Worm (Caenorhabditis elegans) whole organism, L4 larva: ENCODE results near the gene nhr-127.

Experiments
- T26A8.4 ChIP-seq: fragments of 200-800 bp; sonication (Bioruptor generic); IDR thresholded peaks from 2 replicates; pipeline ENCODE4 v1.3.6; 2022; ENCODE audit warnings: missing genetic modification characterization, missing compliant biosample characterization
- Y48G9A.11 ChIP-seq: fragments of 200-800 bp; sonication (Bioruptor generic); IDR thresholded peaks from 2 replicates; pipeline ENCODE4 v1.3.6; 2022; ENCODE audit warnings: missing genetic modification reagents, missing genetic modification characterization, missing compliant biosample characterization
- aha-1 ChIP-seq: fragments of 150-350 bp; peaks from one replicate; lab custom pipeline; 2014; ENCODE audit warnings: missing biosample characterization, missing genetic modification characterization
- ama-1 ChIP-seq: fragments of 150-350 bp; optimal IDR thresholded peaks from 2 replicates; lab custom pipeline; 2014; ENCODE audit warnings: inconsistent platforms, mixed read lengths
- ceh-32 ChIP-seq: sonication (generic microtip); optimal IDR thresholded peaks from 2 replicates; lab custom pipeline; 2016; ENCODE audit warnings: mild to moderate bottlenecking, missing genetic modification characterization, missing compliant biosample characterization; ENCODE audit not compliant: poor library complexity
- ceh-44 ChIP-seq: fragments of 200-800 bp; sonication (Bioruptor generic); IDR thresholded peaks from 2 replicates; pipeline ENCODE4 v1.3.6; 2022; ENCODE audit warnings: missing genetic modification reagents, missing genetic modification characterization, missing compliant biosample characterization
- cey-2 ChIP-seq: sonication (generic microtip); optimal IDR thresholded peaks from 3 replicates; lab custom pipeline; 2017; ENCODE audit warnings: missing genetic modification characterization, mild to moderate bottlenecking, missing compliant biosample characterization, antibody characterized with exemption, borderline replicate concordance; ENCODE audit not compliant: insufficient read depth
- daf-12 ChIP-seq: fragments of 150-350 bp; optimal IDR thresholded peaks from 2 replicates; lab custom pipeline; 2014; ENCODE audit warnings: missing biosample characterization, missing genetic modification reagents, missing genetic modification characterization
- daf-19 ChIP-seq: fragments of 200-800 bp; sonication (Bioruptor generic); conservative IDR thresholded peaks from 2 replicates; pipeline ENCODE4 v1.3.6; 2022; ENCODE audit warnings: missing genetic modification characterization, missing compliant biosample characterization
- daf-8 ChIP-seq: fragments of 200-800 bp; sonication (Bioruptor generic); IDR thresholded peaks from 2 replicates; pipeline ENCODE4 v1.3.6; 2022; ENCODE audit warnings: missing genetic modification characterization, missing compliant biosample characterization
- dpl-1 ChIP-seq: fragments of 150-350 bp; optimal IDR thresholded peaks from 2 replicates; lab custom pipeline; 2014; ENCODE audit warnings: missing biosample characterization, missing genetic modification reagents, missing genetic modification characterization
- egl-43 ChIP-seq: fragments of 200-800 bp; sonication (Bioruptor generic); IDR thresholded peaks from 2 replicates; pipeline ENCODE4 v1.3.6; 2022; ENCODE audit warnings: missing genetic modification reagents, missing genetic modification characterization, missing compliant biosample characterization
- fos-1 ChIP-seq: fragments of 150-350 bp; optimal IDR thresholded peaks from 2 replicates; lab custom pipeline; 2014; ENCODE audit warnings: missing biosample characterization, missing genetic modification characterization
- gei-8 ChIP-seq: fragments of 200-800 bp; sonication (Bioruptor generic); optimal IDR thresholded peaks from 2 replicates; lab custom pipeline; 2018; ENCODE audit warnings: mild to moderate bottlenecking, missing genetic modification characterization, missing compliant biosample characterization
- hlh-11 ChIP-seq: fragments of 200-800 bp; sonication (Bioruptor generic); optimal IDR thresholded peaks from 2 replicates; lab custom pipeline; 2018; ENCODE audit warnings: mild to moderate bottlenecking, missing genetic modification characterization, missing compliant biosample characterization
- hlh-30 ChIP-seq: sonication (generic microtip); optimal IDR thresholded peaks from 2 replicates; lab custom pipeline; 2017; ENCODE audit warnings: antibody characterized with exemption, mild to moderate bottlenecking, missing genetic modification characterization, missing compliant biosample characterization; ENCODE audit not compliant: insufficient read depth
- hmg-1.1 ChIP-seq: fragments of 200-800 bp; sonication (Bioruptor generic); IDR thresholded peaks from 2 replicates; pipeline ENCODE4 v1.3.6; 2022; ENCODE audit warnings: missing genetic modification reagents, missing genetic modification characterization, missing compliant biosample characterization
- jun-1 ChIP-seq: fragments of 150-350 bp; optimal IDR thresholded peaks from 2 replicates; lab custom pipeline; 2014; ENCODE audit warnings: missing biosample characterization, missing genetic modification reagents, missing genetic modification characterization
- lim-7 ChIP-seq: fragments of 200-800 bp; sonication (Bioruptor generic); IDR thresholded peaks from 2 replicates; pipeline ENCODE4 v1.3.6; 2022; ENCODE audit warnings: missing genetic modification characterization, missing compliant biosample characterization
- lin-13 ChIP-seq: fragments of 150-350 bp; optimal IDR thresholded peaks from 2 replicates; lab custom pipeline; 2014; ENCODE audit warnings: missing biosample characterization, missing genetic modification reagents, missing genetic modification characterization
- lsy-2 ChIP-seq, 2 experiments: fragments of 150-350 bp in 1 of 2; sonication (generic microtip) in 1 of 2; optimal IDR thresholded peaks; 2 replicates each; lab custom pipeline; 2014 to 2017; ENCODE audit warnings: missing biosample characterization in 2 of 2, missing genetic modification characterization in 2 of 2
- madf-9 ChIP-seq: fragments of 200-800 bp; sonication (Bioruptor generic); conservative IDR thresholded peaks from 2 replicates; pipeline ENCODE4 v1.3.6; 2022; ENCODE audit warnings: missing genetic modification reagents, missing genetic modification characterization, missing compliant biosample characterization
- mep-1 ChIP-seq: fragments of 150-350 bp; sonication (generic microtip); optimal IDR thresholded peaks from 3 replicates; lab custom pipeline; 2014; ENCODE audit warnings: missing biosample characterization, missing genetic modification characterization
- mes-2 ChIP-seq: sonication (generic microtip); optimal IDR thresholded peaks from 2 replicates; lab custom pipeline; 2016; ENCODE audit warnings: missing genotype, mild to moderate bottlenecking, missing genetic modification characterization, missing compliant biosample characterization; ENCODE audit not compliant: poor library complexity, severe bottlenecking
- mxl-3 ChIP-seq: fragments of 200-800 bp; sonication (Bioruptor generic); optimal IDR thresholded peaks from 2 replicates; lab custom pipeline; 2018; ENCODE audit warnings: mild to moderate bottlenecking, missing genetic modification characterization, missing compliant biosample characterization
- nhr-10 ChIP-seq: fragments of 150-350 bp; optimal IDR thresholded peaks from 2 replicates; lab custom pipeline; 2014; ENCODE audit warnings: missing biosample characterization, missing genetic modification characterization
- nhr-11 ChIP-seq: fragments of 150-350 bp; optimal IDR thresholded peaks from 2 replicates; lab custom pipeline; 2014; ENCODE audit warnings: missing biosample characterization, missing genetic modification characterization
- nhr-237 ChIP-seq: sonication (generic microtip); optimal IDR thresholded peaks from 2 replicates; lab custom pipeline; 2017; ENCODE audit warnings: missing biosample characterization, missing genetic modification characterization
- nhr-25 ChIP-seq: sonication (generic microtip); optimal IDR thresholded peaks from 2 replicates; lab custom pipeline; 2017; ENCODE audit warnings: missing genetic modification characterization, mild to moderate bottlenecking, missing compliant biosample characterization, antibody characterized with exemption, moderate library complexity, borderline replicate concordance; ENCODE audit not compliant: insufficient read depth
- nhr-28 ChIP-seq: fragments of 150-350 bp; optimal IDR thresholded peaks from 2 replicates; lab custom pipeline; 2014; ENCODE audit warnings: missing biosample characterization, missing genetic modification characterization
- nhr-41 ChIP-seq: fragments of 200-800 bp; sonication (Bioruptor generic); IDR thresholded peaks from 2 replicates; pipeline ENCODE4 v1.3.6; 2022; ENCODE audit warnings: missing genetic modification reagents, missing genetic modification characterization, missing compliant biosample characterization
- nhr-42 ChIP-seq: fragments of 200-800 bp; sonication (Bioruptor generic); IDR thresholded peaks from 2 replicates; pipeline ENCODE4 v1.3.6; 2022; ENCODE audit warnings: missing genetic modification characterization, missing compliant biosample characterization
- nhr-6 ChIP-seq: fragments of 150-350 bp; optimal IDR thresholded peaks from 2 replicates; lab custom pipeline; 2014; ENCODE audit warnings: missing biosample characterization, missing genetic modification characterization
- nhr-76 ChIP-seq: fragments of 150-350 bp; optimal IDR thresholded peaks from 2 replicates; lab custom pipeline; 2014; ENCODE audit warnings: missing biosample characterization, missing genetic modification characterization
- pqm-1 ChIP-seq: sonication (generic microtip); optimal IDR thresholded peaks from 2 replicates; lab custom pipeline; 2017; ENCODE audit warnings: missing biosample characterization, missing genetic modification characterization
- saeg-2 ChIP-seq: fragments of 200-800 bp; sonication (Bioruptor generic); IDR thresholded peaks from 2 replicates; pipeline ENCODE4 v1.3.6; 2022; ENCODE audit warnings: missing genetic modification reagents, missing genetic modification characterization, missing compliant biosample characterization
- set-16 ChIP-seq: fragments of 200-800 bp; sonication (Bioruptor generic); IDR thresholded peaks from 2 replicates; pipeline ENCODE4 v1.3.6; 2022; ENCODE audit warnings: missing genetic modification reagents, missing genetic modification characterization, missing compliant biosample characterization
- snpc-4 ChIP-seq: fragments of 150-350 bp; optimal IDR thresholded peaks from 2 replicates; lab custom pipeline; 2014; ENCODE audit warnings: missing biosample characterization, missing genetic modification characterization
- spr-1 ChIP-seq: sonication (generic microtip); optimal IDR thresholded peaks from 2 replicates; lab custom pipeline; 2016; ENCODE audit warnings: mild to moderate bottlenecking, missing genetic modification characterization, missing compliant biosample characterization
- unc-130 ChIP-seq: sonication (generic microtip); optimal IDR thresholded peaks from 2 replicates; lab custom pipeline; 2016; ENCODE audit warnings: missing genetic modification reagents, missing genetic modification characterization, missing compliant biosample characterization
- unc-62 ChIP-seq, 3 experiments: fragments of 150-350 bp in 1 of 3; sonication (generic microtip); optimal IDR thresholded peaks in 2 of 3; peaks in 1 of 3; 1 replicate in 1 of 3; 2 replicates in 2 of 3; lab custom pipeline; 2014 to 2017; ENCODE audit warnings: missing biosample characterization in 3 of 3, missing genetic modification characterization in 3 of 3, missing genetic modification reagents in 3 of 3, missing genotype in 1 of 3
- zag-1 ChIP-seq: fragments of 150-350 bp; optimal IDR thresholded peaks from 2 replicates; lab custom pipeline; 2014; ENCODE audit warnings: missing biosample characterization, missing genetic modification characterization
- ztf-7 ChIP-seq: fragments of 150-350 bp; optimal IDR thresholded peaks from 2 replicates; lab custom pipeline; 2014; ENCODE audit warnings: missing biosample characterization, missing genetic modification characterization

nhr-127 gene

DNA sequence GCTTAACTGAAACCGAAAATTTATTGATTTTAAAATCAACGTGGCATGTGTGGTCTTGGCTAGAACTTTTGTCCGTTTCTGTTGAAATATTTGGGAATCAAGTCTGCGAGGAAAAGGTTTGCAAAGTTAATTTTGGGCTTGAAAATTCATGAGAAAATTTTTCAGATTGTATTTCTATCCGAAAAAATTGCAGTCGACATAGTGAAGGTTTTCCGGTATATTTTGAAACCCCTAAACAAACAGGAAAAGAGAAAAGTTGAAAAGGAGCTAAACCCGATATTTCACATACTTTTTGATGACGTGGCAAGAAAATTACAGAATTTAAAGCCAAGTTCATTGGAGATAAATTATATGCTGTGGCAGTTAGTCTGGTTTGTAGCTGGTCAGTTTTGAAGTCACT is at the start of gene nhr-127:
nhr-127 (plus strand) TSS at position 301 of the 400 bp plus-strand sequence.
- TF ChIP-seq fos-1: no peak
- TF ChIP-seq mes-2 (tag; lab: Kevin White, UChicago): no peak
- TF ChIP-seq spr-1 (tag; lab: Kevin White, UChicago): no peak
- no peak for TF ChIP-seq unc-62 (GFP tag; optimal IDR thresholded peaks at IDR 0.05 in 1 of 2; lab: Kevin White, UChicago)
- no peak for TF ChIP-seq unc-62 (tag; optimal IDR thresholded peaks at IDR 0.05; lab: Kevin White, UChicago)
- no peak for TF ChIP-seq hmg-1.1
- TF ChIP-seq ama-1 (lab: Kevin White, UChicago): no peak
- no peak for TF ChIP-seq egl-43
- no peak for TF ChIP-seq lsy-2 (tag; optimal IDR thresholded peaks at IDR 0.05; lab: Kevin White, UChicago)
- TF ChIP-seq daf-8 (GFP tag; lab: Robert Waterston, UW): no peak
- no peak for TF ChIP-seq nhr-28
- TF ChIP-seq mep-1 (tag; lab: Kevin White, UChicago): no peak
- no peak for TF ChIP-seq nhr-41 (GFP tag; lab: Robert Waterston, UW)
- TF ChIP-seq lim-7 (GFP tag; lab: Robert Waterston, UW): no peak
- no peak for TF ChIP-seq madf-9

DNA sequence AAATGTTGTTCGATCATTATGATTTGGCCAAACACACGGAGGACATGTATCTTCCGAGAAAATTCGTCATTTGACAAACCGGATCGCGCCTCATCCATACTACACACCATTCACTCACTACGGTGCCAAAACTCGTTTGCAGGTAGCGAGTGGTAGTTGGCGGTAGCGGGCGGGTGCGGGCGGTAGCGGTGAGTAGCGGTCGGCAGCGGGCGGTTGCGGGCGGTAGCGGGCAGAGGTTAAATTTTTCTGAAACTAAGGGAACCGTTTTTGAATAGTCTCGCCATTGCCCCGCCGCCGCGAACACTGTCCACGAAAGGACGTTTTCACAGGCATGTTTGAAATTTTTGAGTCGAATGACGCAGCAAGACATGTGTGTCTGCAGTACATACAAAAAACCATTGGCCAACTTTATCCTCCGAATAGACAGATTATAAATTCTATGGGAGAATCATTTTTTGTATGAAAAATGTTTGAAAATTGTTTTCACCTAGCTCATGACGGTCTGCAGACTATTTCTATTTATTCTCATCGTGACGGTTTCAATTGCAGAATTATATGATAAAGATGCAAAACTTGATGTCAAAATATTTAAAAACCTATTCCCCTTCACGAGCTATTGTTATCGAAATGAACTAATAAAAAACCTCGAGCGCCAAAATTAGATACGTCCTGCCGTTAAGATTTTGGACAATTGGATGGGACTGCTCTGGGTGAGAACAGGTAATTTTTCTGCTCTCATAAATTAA is 49.4 kb upstream of the nhr-127 start, which contains the start of gene F11A5.16:
F11A5.16 (plus strand) TSS at position 696 of the 746 bp plus-strand sequence.
- peak; percentile 63 for TF ChIP-seq set-16 (GFP tag; lab: Robert Waterston, UW)
- TF ChIP-seq zag-1 (tag; lab: Kevin White, UChicago): no peak

DNA sequence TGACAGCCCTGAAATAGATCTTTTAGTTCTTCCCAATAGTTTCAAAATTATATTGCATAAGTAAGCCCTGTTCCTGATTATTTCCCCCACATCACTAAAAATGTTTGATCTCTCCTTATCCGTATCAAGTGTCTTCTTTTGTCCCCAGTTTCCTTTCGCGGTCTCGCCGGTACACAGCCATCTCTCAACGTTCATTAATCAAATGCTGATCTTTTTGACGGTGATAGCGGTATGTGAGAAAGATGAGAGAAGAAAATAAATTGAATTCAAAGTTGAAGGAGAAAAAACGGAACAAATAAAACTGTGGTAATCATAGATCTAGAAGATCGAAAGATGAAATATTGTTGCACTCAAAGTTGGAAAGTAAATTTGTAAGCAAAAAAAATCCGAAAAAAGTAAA is 48.1 kb upstream of the nhr-127 start:
- no peak for TF ChIP-seq hlh-30 (tag; lab: Kevin White, UChicago)
- no peak for TF ChIP-seq snpc-4 (tag; lab: Kevin White, UChicago)
- TF ChIP-seq nhr-28: peak; percentile 9
- TF ChIP-seq aha-1: peak; percentile 8
- TF ChIP-seq lim-7 (GFP tag; lab: Robert Waterston, UW): no peak
- no peak for TF ChIP-seq T26A8.4 (GFP tag; lab: Robert Waterston, UW)
- no peak for TF ChIP-seq nhr-237 (tag; lab: Kevin White, UChicago)
- TF ChIP-seq unc-62 (GFP tag; optimal IDR thresholded peaks at IDR 0.05 in 1 of 2; lab: Kevin White, UChicago): peak in 1 of 2 experiments; percentile 60
- TF ChIP-seq unc-62 (tag; optimal IDR thresholded peaks at IDR 0.05; lab: Kevin White, UChicago): no peak
- no peak for TF ChIP-seq daf-12 (tag; lab: Kevin White, UChicago)
- no peak for TF ChIP-seq ztf-7 (tag; lab: Kevin White, UChicago)
- no peak for TF ChIP-seq lin-13
- TF ChIP-seq dpl-1 (GFP tag; lab: Kevin White, UChicago): no peak
- TF ChIP-seq nhr-76 (tag; lab: Kevin White, UChicago): no peak
- no peak for TF ChIP-seq set-16 (GFP tag; lab: Robert Waterston, UW)
- TF ChIP-seq Y48G9A.11: no peak
- TF ChIP-seq ama-1 (lab: Kevin White, UChicago): no peak
- TF ChIP-seq daf-19 (GFP tag; lab: Robert Waterston, UW): no peak
- TF ChIP-seq nhr-6 (tag; lab: Kevin White, UChicago): no peak

DNA sequence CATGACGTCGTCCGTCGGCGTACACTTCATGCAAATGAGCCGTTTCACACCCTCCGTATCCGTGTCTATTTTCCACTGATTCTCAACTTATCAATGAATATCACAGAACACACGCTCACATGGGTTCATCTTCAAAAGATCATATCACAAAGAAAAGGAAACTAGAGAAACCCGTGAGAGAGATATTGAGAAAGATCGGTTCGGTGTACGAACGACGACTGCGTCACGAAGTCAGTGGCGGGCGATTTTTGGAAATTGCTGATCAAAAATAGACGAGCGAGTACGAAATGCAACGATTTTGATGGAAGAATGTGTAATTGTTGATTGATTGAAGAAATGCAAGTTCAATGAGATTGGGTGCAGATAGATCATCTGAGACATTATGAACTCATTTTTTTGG is 46.5 kb upstream of the nhr-127 start:
- TF ChIP-seq ceh-32 (no peak), pqm-1 (tag; lab: Kevin White, UChicago) (no peak), unc-62 (GFP tag; optimal IDR thresholded peaks at IDR 0.05 in 1 of 2; lab: Kevin White, UChicago) (peak in 1 of 2 experiments; percentile 82), unc-62 (tag; optimal IDR thresholded peaks at IDR 0.05; lab: Kevin White, UChicago) (no peak), T26A8.4 (GFP tag; lab: Robert Waterston, UW) (no peak), nhr-11 (tag; lab: Kevin White, UChicago) (no peak), unc-130 (GFP tag; lab: Kevin White, UChicago) (no peak), hlh-30 (tag; lab: Kevin White, UChicago) (peak; percentile 41), fos-1 (no peak), nhr-25 (no peak), saeg-2 (GFP tag; lab: Robert Waterston, UW) (no peak), daf-8 (GFP tag; lab: Robert Waterston, UW) (no peak), cey-2 (tag; lab: Kevin White, UChicago) (no peak), gei-8 (no peak), mep-1 (tag; lab: Kevin White, UChicago) (no peak), dpl-1 (GFP tag; lab: Kevin White, UChicago) (no peak), nhr-10 (tag; lab: Kevin White, UChicago) (no peak), jun-1 (tag; lab: Kevin White, UChicago) (no peak), egl-43 (no peak), mxl-3 (GFP tag; lab: Kevin White, UChicago) (no peak), nhr-6 (tag; lab: Kevin White, UChicago) (no peak), nhr-42 (no peak), ceh-44 (GFP tag; lab: Robert Waterston, UW) (no peak), hlh-11 (tag; lab: Kevin White, UChicago) (peak; percentile 65)
